Fruit fly (Drosophila melanogaster): ENCODE measurements around the gene Qsox3.
A peak's percentile ranks its signal among the peaks of the same experiment; 100 is the strongest.

Qsox3 gene

dm6 chr3R:21931346-21931745, 19.7 kb downstream of the Qsox3 start (continued):
- TF ChIP-seq fd85E (GFP tag; optimal IDR thresholded peaks at IDR 0.05) (no peak), Met (GFP tag; optimal IDR thresholded peaks at IDR 0.05) (peak; percentile 25), CG32006 (GFP tag; optimal IDR thresholded peaks at IDR 0.05) (peak; percentile 90), Hr4 (GFP tag; optimal IDR thresholded peaks at IDR 0.05) (peak; percentile 75), CG4318 (GFP tag; optimal IDR thresholded peaks at IDR 0.05) (peak; percentile 77), CG10631 (GFP tag; optimal IDR thresholded peaks at IDR 0.05) (peak; percentile 53), Ets21C (GFP tag; optimal IDR thresholded peaks at IDR 0.05) (no peak), Blimp-1 (GFP tag; optimal IDR thresholded peaks at IDR 0.05) (no peak), CG34406 (GFP tag; optimal IDR thresholded peaks at IDR 0.05) (peak; percentile 66), CG6854 (GFP tag; optimal IDR thresholded peaks at IDR 0.05) (no peak), fkh (GFP tag; optimal IDR thresholded peaks at IDR 0.05) (no peak), Eip75B (GFP tag; optimal IDR thresholded peaks at IDR 0.05) (peak; percentile 9), pdm3 (GFP tag; optimal IDR thresholded peaks at IDR 0.05) (peak; percentile 55), lz (GFP tag; optimal IDR thresholded peaks at IDR 0.05) (no peak), CG10669 (GFP tag; optimal IDR thresholded peaks at IDR 0.05) (no peak), salr (GFP tag; optimal IDR thresholded peaks at IDR 0.05) (peak in 1 of 2 experiments; percentile 81), CG3032 (tag; optimal IDR thresholded peaks at IDR 0.05) (no peak), CG8632 (GFP tag; optimal IDR thresholded peaks at IDR 0.05) (peak; percentile 70), CG6163 (GFP tag; IDR thresholded peaks at IDR 0.05) (peak; percentile 56; the same call in 1 of the 3 replicates), CG8119 (GFP tag; IDR thresholded peaks at IDR 0.05) (peak; percentile 90), CG16779 (tag; optimal IDR thresholded peaks at IDR 0.05) (peak; percentile 36), dac (GFP tag; optimal IDR thresholded peaks at IDR 0.05) (peak; percentile 11), CG6792 (GFP tag; optimal IDR thresholded peaks at IDR 0.05) (peak; percentile 42), Hr39 (GFP tag; optimal IDR thresholded peaks at IDR 0.05) (no peak), Sox14 (GFP tag; optimal IDR thresholded peaks at IDR 0.05) (no peak), vri (GFP tag; optimal IDR thresholded peaks at IDR 0.05) (no peak), Hr38 (GFP tag; optimal IDR thresholded peaks at IDR 0.05) (no peak), Ets96B (tag; optimal IDR thresholded peaks at IDR 0.05) (peak; percentile 50), esn (GFP tag; optimal IDR thresholded peaks at IDR 0.05) (peak; percentile 26), Gug (GFP tag; IDR thresholded peaks at IDR 0.05) (peak; percentile 38; the same call in 1 of the 2 replicates), CG9139 (GFP tag; optimal IDR thresholded peaks at IDR 0.05) (peak; percentile 15), CG3919 (GFP tag; optimal IDR thresholded peaks at IDR 0.05) (peak; percentile 38), net (GFP tag; optimal IDR thresholded peaks at IDR 0.05) (peak; percentile 55), Sox102F (GFP tag; optimal IDR thresholded peaks at IDR 0.05) (peak; percentile 8), CG11294 (GFP tag; IDR thresholded peaks at IDR 0.05) (peak; percentile 75), fd59A (GFP tag; optimal IDR thresholded peaks at IDR 0.05) (no peak), Lpt (GFP tag; optimal IDR thresholded peaks at IDR 0.05) (peak; percentile 54), topi (GFP tag; optimal IDR thresholded peaks at IDR 0.05) (peak; percentile 8), cyc (GFP tag; optimal IDR thresholded peaks at IDR 0.05) (no peak), eg (GFP tag; IDR thresholded peaks at IDR 0.05) (peak; percentile 88)

- TF ChIP-seq ss (GFP tag; optimal IDR thresholded peaks at IDR 0.05) (peak; percentile 11 to 22), CG6808 (GFP tag; optimal IDR thresholded peaks at IDR 0.05) (peak; percentile 17), CG16779 (tag; optimal IDR thresholded peaks at IDR 0.05) (peak; percentile 7), CG6163 (GFP tag; IDR thresholded peaks at IDR 0.05) (peak; percentile 45; the same call in 1 of the 3 replicates), CG11902 (GFP tag; optimal IDR thresholded peaks at IDR 0.05) (no peak), Eip78C (GFP tag) (peak; percentile 43)
These were observed 22.3 kb downstream of the Qsox3 start for dm6 chr3R:21933952-21934351.

Data from whole organism, prepupa.